Worm (Caenorhabditis elegans) whole organism, late embryonic: Measurements from ENCODE around the gene hpo-15.

Source experiments
- eyg-1 ChIP-seq: sonication (generic microtip); optimal IDR thresholded peaks from 2 replicates; lab custom pipeline; 2016; ENCODE audit warnings: missing genotype, missing genetic modification characterization, missing compliant biosample characterization
- tbx-2 ChIP-seq: sonication (generic microtip); optimal IDR thresholded peaks from 2 replicates; lab custom pipeline; 2016; ENCODE audit warnings: missing genetic modification characterization, missing compliant biosample characterization

ce11 chrV:5558590-5558989, 45.0 kb upstream of the hpo-15 start, which contains the start of gene glb-5:
- TF ChIP-seq eyg-1 = no peak
- no peak for TF ChIP-seq tbx-2 (tag; lab: Kevin White, UChicago)
